Fruit fly (Drosophila melanogaster) whole organism, prepupa: ENCODE measurements around the gene gcm.

Experiments
- CG10631 ChIP-seq: fragments of 200-800 bp; sonication (Bioruptor generic); optimal IDR thresholded peaks from 2 replicates; lab custom pipeline; 2016; ENCODE audit warnings: missing biosample characterization, missing genetic modification characterization
- CG11294 ChIP-seq: fragments of 200-800 bp; sonication (Bioruptor generic); IDR thresholded peaks from 2 replicates; pipeline ENCODE4 v1.3.6; 2022; ENCODE audit warnings: missing biosample characterization, missing genetic modification characterization
- CG11762 ChIP-seq: fragments of 200-800 bp; sonication (Bioruptor generic); optimal IDR thresholded peaks from 3 replicates; lab custom pipeline; 2016; ENCODE audit warnings: missing biosample characterization, missing genetic modification characterization; ENCODE audit not compliant: insufficient read depth
- CG11902 ChIP-seq: fragments of 200-800 bp; sonication (Bioruptor generic); optimal IDR thresholded peaks from 3 replicates; lab custom pipeline; 2016; ENCODE audit warnings: missing biosample characterization, missing genetic modification characterization
- CG15336 ChIP-seq: fragments of 200-800 bp; sonication (Bioruptor generic); IDR thresholded peaks from 2 replicates; pipeline ENCODE4 v1.3.6; 2022; ENCODE audit warnings: missing biosample characterization, missing genetic modification characterization
- CG1621 ChIP-seq: fragments of 200-800 bp; sonication (Bioruptor generic); optimal IDR thresholded peaks from 3 replicates; lab custom pipeline; 2018; ENCODE audit warnings: missing biosample characterization, mild to moderate bottlenecking, missing genetic modification characterization
- CG16779 ChIP-seq: fragments of 200-800 bp; sonication (Bioruptor generic); optimal IDR thresholded peaks from 3 replicates; lab custom pipeline; 2017; ENCODE audit warnings: missing biosample characterization, mild to moderate bottlenecking, missing genetic modification characterization
- CG3032 ChIP-seq: fragments of 200-800 bp; optimal IDR thresholded peaks from 2 replicates; lab custom pipeline; 2019; ENCODE audit warnings: missing biosample characterization, mild to moderate bottlenecking, missing genetic modification characterization, moderate library complexity
- CG32006 ChIP-seq: fragments of 200-800 bp; sonication (Bioruptor generic); optimal IDR thresholded peaks from 3 replicates; lab custom pipeline; 2017; ENCODE audit warnings: missing biosample characterization, mild to moderate bottlenecking, missing genetic modification characterization
- CG34406 ChIP-seq: fragments of 200-800 bp; sonication (Bioruptor generic); optimal IDR thresholded peaks from 3 replicates; lab custom pipeline; 2016; ENCODE audit warnings: missing biosample characterization, missing genetic modification characterization
- CG3919 ChIP-seq: fragments of 200-800 bp; sonication (Bioruptor generic); optimal IDR thresholded peaks from 3 replicates; lab custom pipeline; 2016; ENCODE audit warnings: missing biosample characterization, missing genetic modification characterization
- CG4318 ChIP-seq: fragments of 200-800 bp; sonication (Bioruptor generic); optimal IDR thresholded peaks from 3 replicates; lab custom pipeline; 2017; ENCODE audit warnings: missing biosample characterization, mild to moderate bottlenecking, missing genetic modification characterization
- CG6163 ChIP-seq: fragments of 200-800 bp; sonication (Bioruptor generic); IDR thresholded peaks from 3 replicates; pipeline ENCODE4 v1.3.6; 2022; ENCODE audit warnings: missing biosample characterization, missing genetic modification characterization
- CG6276 ChIP-seq: fragments of 200-800 bp; sonication (Bioruptor generic); optimal IDR thresholded peaks from 2 replicates; lab custom pipeline; 2017; ENCODE audit warnings: missing biosample characterization, mild to moderate bottlenecking, missing genetic modification characterization
- CG6792 ChIP-seq: fragments of 200-800 bp; sonication (Bioruptor generic); optimal IDR thresholded peaks from 3 replicates; lab custom pipeline; 2016; ENCODE audit warnings: missing biosample characterization, missing genetic modification characterization
- CG6808 ChIP-seq: fragments of 200-800 bp; sonication (Bioruptor generic); optimal IDR thresholded peaks from 3 replicates; lab custom pipeline; 2017; ENCODE audit warnings: missing biosample characterization, missing genetic modification characterization, mild to moderate bottlenecking, moderate library complexity, missing genetic modification reagents
- CG6854 ChIP-seq: fragments of 200-800 bp; sonication (Bioruptor generic); optimal IDR thresholded peaks from 2 replicates; lab custom pipeline; 2017; ENCODE audit warnings: missing biosample characterization, mild to moderate bottlenecking, missing genetic modification characterization
- CG8319 ChIP-seq: fragments of 200-800 bp; sonication (Bioruptor generic); optimal IDR thresholded peaks from 3 replicates; lab custom pipeline; 2016; ENCODE audit warnings: missing biosample characterization, missing genetic modification characterization
- CG8632 ChIP-seq: fragments of 200-800 bp; sonication (Bioruptor generic); optimal IDR thresholded peaks from 3 replicates; lab custom pipeline; 2016; ENCODE audit warnings: missing biosample characterization, missing genetic modification characterization
- Eip78C ChIP-seq: fragments of 200-800 bp; sonication (Bioruptor generic); peaks from one replicate; lab custom pipeline; 2016; ENCODE audit warnings: missing biosample characterization, missing genetic modification characterization
- Eip93F ChIP-seq: fragments of 200-800 bp; sonication (Bioruptor generic); optimal IDR thresholded peaks from 2 replicates; lab custom pipeline; 2016; ENCODE audit warnings: missing biosample characterization, mild to moderate bottlenecking, missing genetic modification characterization
- Ets21C ChIP-seq: fragments of 200-800 bp; sonication (Bioruptor generic); optimal IDR thresholded peaks from 3 replicates; lab custom pipeline; 2016; ENCODE audit warnings: missing biosample characterization, missing genetic modification characterization
- Ets96B ChIP-seq: fragments of 200-800 bp; optimal IDR thresholded peaks from 2 replicates; lab custom pipeline; 2019; ENCODE audit warnings: missing biosample characterization, mild to moderate bottlenecking, missing genetic modification characterization, moderate library complexity
- Gug ChIP-seq: fragments of 200-800 bp; sonication (Bioruptor generic); IDR thresholded peaks from 2 replicates; pipeline ENCODE4 v1.3.6; 2022; ENCODE audit warnings: missing biosample characterization, missing genetic modification characterization
- Hr38 ChIP-seq: sonication (Bioruptor generic); optimal IDR thresholded peaks from 2 replicates; lab custom pipeline; 2016; ENCODE audit warnings: missing biosample characterization, missing genetic modification characterization
- Hr4 ChIP-seq: fragments of 200-800 bp; sonication (Bioruptor generic); optimal IDR thresholded peaks from 3 replicates; lab custom pipeline; 2016; ENCODE audit warnings: missing biosample characterization, missing genetic modification characterization
- Met ChIP-seq: fragments of 200-800 bp; sonication (Bioruptor generic); optimal IDR thresholded peaks from 3 replicates; lab custom pipeline; 2016; ENCODE audit warnings: missing biosample characterization, missing genetic modification characterization
- OdsH ChIP-seq: fragments of 200-800 bp; sonication (Bioruptor generic); optimal IDR thresholded peaks from 3 replicates; lab custom pipeline; 2016; ENCODE audit warnings: missing biosample characterization, missing genetic modification characterization
- Smox ChIP-seq: fragments of 200-800 bp; sonication (Bioruptor generic); optimal IDR thresholded peaks from 3 replicates; lab custom pipeline; 2016; ENCODE audit warnings: missing biosample characterization, missing genetic modification characterization
- Sox14 ChIP-seq: fragments of 200-800 bp; sonication (Bioruptor generic); optimal IDR thresholded peaks from 3 replicates; lab custom pipeline; 2016; ENCODE audit warnings: missing biosample characterization, missing genetic modification characterization
- Sox15 ChIP-seq: fragments of 200-800 bp; sonication (Bioruptor generic); optimal IDR thresholded peaks from 3 replicates; lab custom pipeline; 2016; ENCODE audit warnings: missing biosample characterization, missing genetic modification characterization
- acj6 ChIP-seq: fragments of 200-800 bp; sonication (Bioruptor generic); optimal IDR thresholded peaks from 3 replicates; lab custom pipeline; 2016; ENCODE audit warnings: missing biosample characterization, missing genetic modification characterization
- cyc ChIP-seq: fragments of 200-800 bp; sonication (Bioruptor generic); optimal IDR thresholded peaks from 3 replicates; lab custom pipeline; 2016; ENCODE audit warnings: missing biosample characterization, missing genetic modification characterization
- dac ChIP-seq: fragments of 200-800 bp; sonication (Bioruptor generic); optimal IDR thresholded peaks from 2 replicates; lab custom pipeline; 2017; ENCODE audit warnings: missing biosample characterization, mild to moderate bottlenecking, missing genetic modification characterization
- eg ChIP-seq: fragments of 200-800 bp; sonication (Bioruptor generic); IDR thresholded peaks from 3 replicates; pipeline ENCODE4 v1.3.6; 2022; ENCODE audit warnings: missing biosample characterization, missing genetic modification characterization
- esn ChIP-seq: fragments of 200-800 bp; sonication (Bioruptor generic); optimal IDR thresholded peaks from 2 replicates; lab custom pipeline; 2016; ENCODE audit warnings: missing biosample characterization, mild to moderate bottlenecking, missing genetic modification characterization, moderate library complexity
- fd59A ChIP-seq: fragments of 200-800 bp; sonication (Bioruptor generic); optimal IDR thresholded peaks from 2 replicates; lab custom pipeline; 2017; ENCODE audit warnings: missing biosample characterization, mild to moderate bottlenecking, missing genetic modification characterization, missing genetic modification reagents
- fd85E ChIP-seq: fragments of 200-800 bp; sonication (Bioruptor generic); optimal IDR thresholded peaks from 3 replicates; lab custom pipeline; 2016; ENCODE audit warnings: missing biosample characterization, missing genetic modification characterization
- fkh ChIP-seq: fragments of 200-800 bp; sonication (Bioruptor generic); optimal IDR thresholded peaks from 3 replicates; lab custom pipeline; 2017; ENCODE audit warnings: missing biosample characterization, mild to moderate bottlenecking, missing genetic modification characterization, moderate library complexity
- lz ChIP-seq: fragments of 200-800 bp; sonication (Bioruptor generic); optimal IDR thresholded peaks from 3 replicates; lab custom pipeline; 2016; ENCODE audit warnings: missing biosample characterization, missing genetic modification characterization
- net ChIP-seq: fragments of 200-800 bp; sonication (Bioruptor generic); optimal IDR thresholded peaks from 3 replicates; lab custom pipeline; 2016; ENCODE audit warnings: missing biosample characterization, missing genetic modification characterization
- salr ChIP-seq, 2 experiments: fragments of 200-800 bp; sonication (Bioruptor generic); optimal IDR thresholded peaks; 3 replicates each; lab custom pipeline; 2016 to 2018; ENCODE audit warnings: missing biosample characterization in 2 of 2, missing genetic modification characterization in 2 of 2, mild to moderate bottlenecking in 1 of 2
- spab ChIP-seq: fragments of 200-800 bp; sonication (Bioruptor generic); optimal IDR thresholded peaks from 2 replicates; lab custom pipeline; 2017; ENCODE audit warnings: missing biosample characterization, mild to moderate bottlenecking, missing genetic modification characterization, missing genetic modification reagents
- ss ChIP-seq, 2 experiments: fragments of 200-800 bp; sonication (Bioruptor generic); optimal IDR thresholded peaks; 2 replicates in 1 of 2; 3 replicates in 1 of 2; lab custom pipeline; 2017 to 2018; ENCODE audit warnings: mild to moderate bottlenecking in 2 of 2, missing biosample characterization in 2 of 2, missing genetic modification characterization in 2 of 2, moderate library complexity in 1 of 2
- svp ChIP-seq: fragments of 200-800 bp; sonication (Bioruptor generic); peaks from one replicate; lab custom pipeline; 2016; ENCODE audit warnings: missing biosample characterization, missing genetic modification characterization
- topi ChIP-seq: fragments of 200-800 bp; sonication (Bioruptor generic); optimal IDR thresholded peaks from 3 replicates; lab custom pipeline; 2016; ENCODE audit warnings: missing biosample characterization, missing genetic modification characterization
- vri ChIP-seq: fragments of 200-800 bp; sonication (Bioruptor generic); optimal IDR thresholded peaks from 3 replicates; lab custom pipeline; 2016; ENCODE audit warnings: missing biosample characterization, mild to moderate bottlenecking, missing genetic modification characterization

gcm gene

DNA sequence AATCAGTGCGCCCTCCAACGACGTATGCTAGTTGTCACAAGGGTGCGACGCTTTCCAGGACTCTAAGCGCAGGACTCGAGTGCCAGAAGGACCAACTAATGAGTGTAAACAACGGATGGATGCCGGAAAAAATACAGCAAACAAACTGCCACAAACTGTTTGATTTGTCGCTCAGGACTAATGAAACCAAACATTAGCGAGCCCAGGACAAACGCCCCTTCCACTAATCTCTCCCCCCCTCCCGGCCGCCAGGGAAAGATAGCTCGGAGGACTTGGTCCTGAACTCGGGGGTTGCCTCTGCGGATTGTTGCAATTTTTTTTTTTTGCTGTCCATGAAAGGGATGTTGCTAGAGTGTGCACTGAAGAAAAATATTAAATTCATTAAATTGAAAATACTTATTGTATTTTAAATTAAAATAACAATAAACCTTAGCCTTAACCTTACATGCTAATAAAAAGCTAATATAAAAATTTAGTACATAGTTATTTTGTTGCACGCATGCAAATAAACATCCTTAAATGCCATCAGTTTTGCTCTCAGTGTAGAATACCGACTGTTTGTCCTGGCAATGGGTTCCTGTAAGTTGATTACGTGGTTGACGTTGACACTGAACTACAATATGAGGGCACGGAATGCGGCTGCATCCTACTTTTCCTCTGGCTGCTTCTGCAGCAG, 13.2 kb upstream of the gcm start:
- TF ChIP-seq CG3032 (tag; lab: Kevin White, UChicago) (no peak), Hr38 (GFP tag; lab: Kevin White, UChicago) (no peak), net (GFP tag; lab: Kevin White, UChicago) (no peak), Smox (GFP tag; lab: Kevin White, UChicago) (peak; percentile 2), OdsH (no peak), CG6163 (GFP tag; lab: Robert Waterston, UW) (no peak), fkh (GFP tag; lab: Kevin White, UChicago) (peak; percentile 30), CG6854 (GFP tag; lab: Kevin White, UChicago) (no peak), svp (GFP tag; lab: Kevin White, UChicago) (peak; percentile 53), fd85E (GFP tag; lab: Kevin White, UChicago) (no peak), CG11902 (GFP tag; lab: Kevin White, UChicago) (no peak), Ets21C (GFP tag; lab: Kevin White, UChicago) (no peak), CG6792 (GFP tag; lab: Kevin White, UChicago) (no peak), topi (GFP tag; lab: Kevin White, UChicago) (no peak), Eip78C (GFP tag; lab: Kevin White, UChicago) (no peak), acj6 (GFP tag; lab: Kevin White, UChicago) (peak; percentile 5), CG6808 (GFP tag; lab: Kevin White, UChicago) (no peak), CG8319 (no peak), CG34406 (GFP tag; lab: Kevin White, UChicago) (no peak), dac (GFP tag; lab: Kevin White, UChicago) (no peak), cyc (no peak), eg (GFP tag; lab: Robert Waterston, UW) (no peak), fd59A (GFP tag; lab: Kevin White, UChicago) (no peak), vri (GFP tag; lab: Kevin White, UChicago) (no peak), CG10631 (GFP tag; lab: Kevin White, UChicago) (peak; percentile 5), CG16779 (tag; lab: Kevin White, UChicago) (no peak), Gug (GFP tag; lab: Robert Waterston, UW) (no peak), CG32006 (GFP tag; lab: Kevin White, UChicago) (no peak), Hr4 (GFP tag; lab: Kevin White, UChicago) (no peak), CG3919 (GFP tag; lab: Kevin White, UChicago) (no peak), Met (peak; percentile 6), ss (GFP tag; optimal IDR thresholded peaks at IDR 0.05; lab: Kevin White, UChicago) (no peak), CG8632 (GFP tag; lab: Kevin White, UChicago) (no peak), salr (GFP tag; optimal IDR thresholded peaks at IDR 0.05; lab: Kevin White, UChicago) (no peak), Ets96B (tag; lab: Kevin White, UChicago) (no peak), esn (GFP tag; lab: Kevin White, UChicago) (no peak), CG11294 (GFP tag; lab: Robert Waterston, UW) (no peak)

- TF ChIP-seq CG32006 (GFP tag; lab: Kevin White, UChicago), result no peak
- TF ChIP-seq CG6276 (GFP tag; lab: Kevin White, UChicago), result no peak
- no peak for TF ChIP-seq spab (GFP tag; lab: Kevin White, UChicago)
- no peak for TF ChIP-seq Ets96B (tag; lab: Kevin White, UChicago)
- no peak for TF ChIP-seq CG15336 (GFP tag; lab: Robert Waterston, UW)
- no peak for TF ChIP-seq ss (GFP tag; optimal IDR thresholded peaks at IDR 0.05; lab: Kevin White, UChicago)
- TF ChIP-seq topi (GFP tag; lab: Kevin White, UChicago), result no peak
- TF ChIP-seq CG1621 (tag; lab: Kevin White, UChicago), result no peak
- TF ChIP-seq Sox15, result no peak
- no peak for TF ChIP-seq Eip93F (GFP tag; lab: Kevin White, UChicago)
- TF ChIP-seq CG4318 (GFP tag; lab: Kevin White, UChicago), result no peak
- TF ChIP-seq Sox14 (GFP tag; lab: Kevin White, UChicago), result no peak
- no peak for TF ChIP-seq Smox (GFP tag; lab: Kevin White, UChicago)
- TF ChIP-seq CG11762 (GFP tag; lab: Kevin White, UChicago), result no peak
- no peak for TF ChIP-seq lz (GFP tag; lab: Kevin White, UChicago)
- no peak for TF ChIP-seq CG6808 (GFP tag; lab: Kevin White, UChicago)
Observed at dm6 chr2L:9591146-9591545, 9.6 kb upstream of the gcm start.
